Fruit fly (Drosophila melanogaster) S2 (cell line): ENCODE measurements around the gene mab-21.

Source experiments
- CG8478 ChIP-seq: fragments of >200 bp; optimal IDR thresholded peaks from 2 replicates; lab custom pipeline; 2018
- CTCF ChIP-seq, 2 experiments: fragments of >200 bp; optimal IDR thresholded peaks; 2 replicates each; lab custom pipeline; 2018

The mab-21 gene

DNA sequence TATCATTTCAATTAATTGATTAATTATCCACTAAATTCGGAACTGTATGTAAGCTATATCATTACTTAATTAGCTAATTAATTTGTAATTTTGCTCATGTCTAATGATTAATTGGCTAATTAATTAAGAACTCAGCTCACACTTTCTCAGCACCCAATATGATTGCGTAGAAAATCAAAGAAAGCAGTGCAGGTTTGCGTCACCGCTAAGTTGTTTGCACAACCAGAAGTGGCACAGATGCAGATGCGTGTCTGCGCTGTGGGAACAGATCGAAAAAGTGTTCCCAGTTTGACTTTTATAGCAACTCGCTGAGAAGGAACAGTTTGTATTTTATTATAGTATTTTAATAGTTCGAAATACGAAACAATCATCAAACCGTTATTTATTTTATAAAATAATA lies 20.8 kb downstream of the mab-21 start:
- TF ChIP-seq CG8478 (lab: Kevin White, UChicago): no peak
- TF ChIP-seq CTCF (optimal IDR thresholded peaks at IDR 0.05; lab: Kevin White, UChicago): peak; percentile 69 to 80

DNA sequence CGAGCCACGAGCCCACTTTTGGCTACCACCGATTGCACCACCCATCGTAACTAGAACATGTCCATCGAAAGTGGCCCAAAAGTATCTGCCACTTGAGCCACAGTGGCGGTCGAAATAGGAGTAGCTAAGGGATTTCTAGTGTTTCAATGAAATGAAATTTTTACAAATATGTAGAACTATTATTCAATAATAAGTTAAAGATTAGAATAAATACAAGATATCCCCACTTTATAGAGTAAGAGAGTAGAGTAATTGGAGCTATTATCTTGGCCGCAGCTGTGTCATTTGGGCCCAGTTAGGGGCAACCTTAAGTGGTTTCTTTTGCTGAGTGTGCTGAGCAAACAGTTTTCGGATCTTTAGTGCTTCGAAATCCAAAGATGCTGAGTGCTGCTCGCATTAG lies 23.6 kb downstream of the mab-21 start:
- TF ChIP-seq CTCF (optimal IDR thresholded peaks at IDR 0.05; lab: Kevin White, UChicago) (no peak), CG8478 (lab: Kevin White, UChicago) (no peak)

DNA sequence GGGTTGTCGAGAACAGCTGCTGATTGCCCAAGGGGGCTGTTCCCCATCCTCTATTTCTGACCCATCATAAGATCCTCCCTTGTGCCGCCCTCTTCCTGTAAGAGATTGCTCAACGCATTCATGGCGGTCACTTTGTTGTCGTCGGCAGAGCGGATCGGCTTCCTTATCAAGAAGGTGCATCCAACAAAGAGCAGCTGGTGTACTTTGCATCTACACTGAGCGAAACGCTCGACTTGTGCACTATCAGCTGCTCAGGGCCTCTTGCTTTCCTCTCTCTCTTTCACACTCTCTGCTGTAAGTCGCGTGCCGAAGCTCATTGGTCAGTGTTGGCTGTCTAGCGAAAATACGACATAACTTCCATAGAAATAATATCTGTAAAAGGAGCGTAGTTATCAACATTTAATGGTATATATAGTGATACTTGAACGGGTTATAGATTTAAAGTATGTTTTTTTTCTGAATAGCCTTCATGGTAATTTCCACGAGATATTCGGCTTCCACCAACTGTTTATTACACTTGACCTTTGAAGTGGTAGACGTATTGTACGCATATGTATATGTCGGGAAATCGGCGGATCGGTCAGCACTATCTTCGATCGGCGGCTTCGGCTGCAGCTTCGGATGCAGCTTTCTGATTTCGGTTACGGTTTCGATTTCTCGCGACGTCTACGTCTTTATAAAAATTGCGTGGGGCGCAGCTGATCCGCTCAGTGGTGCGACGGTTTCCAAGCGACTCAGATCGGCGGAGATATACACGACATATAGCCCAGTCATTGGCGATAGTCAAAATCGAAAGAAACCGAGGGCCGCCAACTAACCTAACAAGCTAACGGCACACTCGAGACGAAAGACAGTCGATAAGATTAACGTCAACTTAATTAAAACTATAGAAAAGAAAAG lies 24.6 kb downstream of the mab-21 start, which contains the start of gene CG5966:
CG5966 (plus strand) TSS at position 704 of the 900 bp plus-strand sequence.
- TF ChIP-seq CG8478 (lab: Kevin White, UChicago) (no peak), CTCF (optimal IDR thresholded peaks at IDR 0.05; lab: Kevin White, UChicago) (no peak)

DNA sequence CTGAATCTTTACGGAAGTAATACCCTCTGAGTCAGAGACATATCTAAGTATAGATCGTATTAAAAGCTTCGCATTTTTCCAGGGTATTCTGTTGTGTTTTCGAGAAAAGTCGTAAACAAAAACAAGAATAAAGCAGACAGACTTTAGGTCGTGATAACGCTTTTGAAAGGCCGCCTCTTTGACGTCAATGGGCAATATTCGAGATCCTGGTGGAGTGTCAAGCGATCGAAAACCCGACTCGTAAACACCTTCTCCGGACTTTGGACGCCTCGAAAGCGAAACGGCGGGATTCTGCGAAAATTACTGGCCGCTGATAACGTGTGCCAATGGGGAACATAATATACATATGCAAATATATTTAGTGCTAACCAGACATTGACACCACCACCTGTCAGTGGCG lies 25.6 kb downstream of the mab-21 start:
- TF ChIP-seq CTCF (optimal IDR thresholded peaks at IDR 0.05; lab: Kevin White, UChicago) (no peak), CG8478 (lab: Kevin White, UChicago) (no peak)

DNA sequence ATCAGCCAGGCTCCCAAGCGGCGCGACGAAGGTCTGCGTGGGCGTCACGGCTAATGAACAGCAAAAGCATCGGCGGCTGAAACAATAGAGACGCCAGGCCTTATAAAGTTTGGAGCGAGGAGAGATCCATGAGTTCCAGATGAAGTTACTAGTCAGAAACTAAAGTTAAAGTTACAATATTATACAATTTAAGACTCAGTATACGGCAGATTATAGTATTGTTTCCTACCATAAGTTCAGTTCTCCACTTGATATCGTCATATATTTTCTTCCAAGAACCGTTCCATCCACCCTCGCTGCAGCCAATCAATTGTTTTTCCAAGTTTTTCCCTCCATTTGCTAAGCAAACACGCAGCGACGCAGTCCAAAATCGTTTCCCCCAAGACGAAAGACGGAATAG lies 29.6 kb downstream of the mab-21 start:
- TF ChIP-seq CG8478 (lab: Kevin White, UChicago) (no peak), CTCF (optimal IDR thresholded peaks at IDR 0.05; lab: Kevin White, UChicago) (no peak)

DNA sequence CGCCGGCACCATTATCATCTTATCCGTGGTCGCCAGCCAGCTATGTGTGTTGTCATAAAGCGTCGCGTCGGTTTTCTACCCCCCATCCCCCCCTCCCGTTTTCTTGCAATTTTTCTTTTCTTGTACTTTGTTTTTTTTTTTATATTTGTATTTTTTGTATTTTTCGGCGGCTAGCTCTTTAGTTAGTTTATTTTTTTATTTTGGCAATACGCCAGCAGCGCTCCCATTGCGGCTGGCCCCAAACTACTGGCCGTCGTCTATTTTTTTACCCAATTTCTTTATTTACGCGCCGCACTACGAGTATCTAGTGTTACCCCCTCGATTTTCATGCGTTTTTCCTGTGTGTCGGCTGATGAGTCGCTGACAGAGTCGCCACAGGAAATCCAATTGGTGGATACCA lies 31.6 kb downstream of the mab-21 start:
- no peak for TF ChIP-seq CTCF (optimal IDR thresholded peaks at IDR 0.05; lab: Kevin White, UChicago)
- no peak for TF ChIP-seq CG8478 (lab: Kevin White, UChicago)

DNA sequence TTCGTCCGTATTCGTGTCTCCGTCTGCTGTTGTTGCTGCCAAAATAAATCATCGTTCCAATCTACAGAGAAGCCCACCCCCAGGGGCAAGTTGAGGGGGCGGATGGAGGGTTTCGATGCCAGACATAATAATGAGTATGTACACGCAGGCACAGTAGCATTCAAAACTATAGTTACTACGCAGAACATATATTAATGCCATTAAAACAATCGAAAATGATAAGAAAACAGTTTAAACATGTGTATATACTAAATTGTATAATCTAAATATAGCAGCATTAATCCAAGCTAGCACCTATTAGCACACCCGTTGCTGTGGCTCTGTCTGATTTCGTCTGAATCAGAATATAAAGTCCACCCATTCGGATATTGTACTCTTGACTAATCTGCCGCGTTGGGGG lies 32.1 kb downstream of the mab-21 start:
- TF ChIP-seq CG8478 (lab: Kevin White, UChicago) (no peak), CTCF (optimal IDR thresholded peaks at IDR 0.05; lab: Kevin White, UChicago) (no peak)

DNA sequence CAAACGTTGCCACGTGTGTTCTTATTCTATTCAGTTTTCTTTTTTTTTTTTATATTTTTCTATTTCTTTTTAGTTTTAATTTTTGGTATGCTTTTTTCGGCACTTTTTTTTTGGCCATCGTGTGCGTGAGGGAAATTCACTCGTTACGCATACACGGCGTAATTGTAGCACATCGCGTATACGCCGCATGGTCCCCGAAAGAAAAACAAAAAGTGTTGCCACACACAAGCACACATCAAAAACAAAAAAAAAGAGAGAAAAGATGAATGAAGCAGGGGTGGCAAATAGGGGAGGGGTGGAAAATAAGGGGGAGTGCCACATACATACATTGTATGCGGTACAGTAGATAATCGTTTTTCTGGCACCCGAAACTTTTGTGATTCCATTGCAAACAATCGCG lies 35.2 kb downstream of the mab-21 start:
- TF ChIP-seq CTCF (optimal IDR thresholded peaks at IDR 0.05; lab: Kevin White, UChicago) (no peak), CG8478 (lab: Kevin White, UChicago) (no peak)

DNA sequence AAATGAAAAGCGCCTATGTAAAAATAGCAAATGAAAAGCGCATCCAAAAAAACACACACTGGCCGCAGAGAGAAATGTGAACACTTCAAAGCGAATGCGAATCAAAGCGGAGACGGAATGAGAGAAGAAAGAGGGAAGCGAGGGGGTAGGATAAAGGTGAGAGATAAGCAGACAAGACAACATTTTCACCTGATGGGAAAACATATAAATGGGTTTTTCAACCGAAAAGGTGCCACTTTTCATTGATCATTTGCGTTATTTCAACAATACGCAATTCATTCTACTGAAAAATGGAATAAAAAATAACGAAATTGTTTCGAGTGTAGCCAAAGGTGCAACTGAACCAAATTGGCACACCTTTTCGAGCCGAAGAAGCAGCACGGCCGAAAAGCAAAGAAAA lies 35.9 kb downstream of the mab-21 start:
- TF ChIP-seq CG8478 (lab: Kevin White, UChicago) (no peak), CTCF (optimal IDR thresholded peaks at IDR 0.05; lab: Kevin White, UChicago) (no peak)

DNA sequence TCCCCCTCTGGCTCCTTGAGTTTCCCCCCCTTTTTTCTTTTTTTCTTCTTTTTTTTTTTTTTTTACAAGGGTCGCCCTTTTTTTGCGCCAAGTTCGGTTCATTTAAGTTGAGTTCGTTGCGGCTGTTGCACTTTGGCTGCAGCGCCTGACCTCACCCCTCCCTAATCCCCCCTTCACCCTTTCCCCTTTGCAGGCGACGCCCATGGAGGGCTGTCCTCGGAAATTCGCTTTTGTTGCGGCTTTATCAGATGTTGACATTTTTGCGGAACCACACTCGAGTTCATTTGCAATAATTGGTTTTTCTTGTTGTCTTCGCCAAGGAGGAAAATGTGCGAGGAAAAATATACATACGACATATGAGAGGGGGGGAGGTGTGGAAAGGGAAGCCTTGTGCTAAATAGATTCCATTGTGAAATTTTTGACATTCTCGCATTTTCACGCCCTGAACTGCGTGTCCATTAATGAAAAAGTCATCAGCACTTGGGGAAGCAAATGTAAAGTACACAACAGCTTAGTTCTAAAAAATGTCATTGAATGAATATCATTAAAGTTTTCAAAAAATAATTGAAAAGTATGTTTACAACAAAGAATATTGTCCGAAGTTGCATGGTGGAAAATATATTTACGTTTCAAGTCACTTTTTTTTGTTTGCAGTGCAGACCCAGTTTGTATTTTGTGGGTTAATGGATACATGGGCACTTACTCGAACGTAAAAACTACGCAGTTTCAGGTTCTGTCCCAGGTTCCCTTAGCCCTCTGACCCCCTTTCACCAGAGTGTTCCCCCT lies 38.4 kb downstream of the mab-21 start:
- TF ChIP-seq CG8478 (lab: Kevin White, UChicago) (no peak), CTCF (optimal IDR thresholded peaks at IDR 0.05; lab: Kevin White, UChicago) (no peak)

DNA sequence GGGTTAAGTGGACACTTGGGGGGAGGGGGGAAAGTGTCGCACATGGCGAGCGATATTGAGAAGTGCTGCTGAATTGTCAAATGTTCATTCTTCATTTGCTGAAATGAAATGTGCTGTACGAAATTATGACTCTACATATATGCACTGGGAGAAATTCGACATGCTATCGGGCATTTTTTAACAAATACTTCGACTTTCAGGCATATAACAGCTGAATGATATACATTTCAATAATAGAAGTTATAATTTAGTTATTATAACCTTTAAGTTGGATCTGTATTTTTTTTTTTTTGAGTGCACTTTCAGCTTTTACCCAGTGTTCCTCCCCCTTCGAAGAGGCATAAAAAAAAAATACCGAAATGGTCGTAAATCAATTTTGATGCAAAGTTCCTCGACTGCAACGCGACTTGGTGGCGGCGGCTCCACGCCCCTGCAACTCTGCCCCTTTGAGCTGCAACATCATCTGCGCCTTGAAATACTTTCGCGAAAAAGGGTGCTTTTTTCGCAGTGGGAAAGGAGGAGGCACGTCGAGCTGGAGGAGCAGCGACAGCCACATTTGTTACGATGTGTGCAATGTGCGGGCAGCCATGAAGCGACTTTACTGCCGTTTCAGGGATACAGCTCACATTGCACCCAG lies 39.5 kb downstream of the mab-21 start:
- TF ChIP-seq CTCF (optimal IDR thresholded peaks at IDR 0.05; lab: Kevin White, UChicago) (no peak), CG8478 (lab: Kevin White, UChicago) (no peak)

DNA sequence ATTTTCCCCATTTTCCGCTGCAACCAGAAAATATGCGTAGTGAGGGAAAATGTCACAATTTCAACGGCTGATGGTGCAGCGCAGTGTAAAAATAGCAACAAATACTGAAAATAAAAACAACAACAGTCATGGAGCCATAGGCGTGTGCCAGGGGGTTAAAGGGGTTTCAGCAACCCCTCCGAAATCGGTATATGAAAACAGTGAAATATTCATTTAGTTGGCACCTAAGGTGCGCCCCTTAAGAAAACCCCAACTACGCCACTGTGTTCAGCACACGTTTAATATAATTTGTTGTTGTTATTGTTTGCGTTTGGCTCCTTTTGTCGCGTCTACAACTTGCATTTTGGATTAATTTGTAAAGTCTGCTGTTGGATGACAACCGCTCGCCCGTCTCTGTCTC lies 41.0 kb downstream of the mab-21 start:
- TF ChIP-seq CTCF (optimal IDR thresholded peaks at IDR 0.05; lab: Kevin White, UChicago) (no peak), CG8478 (lab: Kevin White, UChicago) (no peak)

DNA sequence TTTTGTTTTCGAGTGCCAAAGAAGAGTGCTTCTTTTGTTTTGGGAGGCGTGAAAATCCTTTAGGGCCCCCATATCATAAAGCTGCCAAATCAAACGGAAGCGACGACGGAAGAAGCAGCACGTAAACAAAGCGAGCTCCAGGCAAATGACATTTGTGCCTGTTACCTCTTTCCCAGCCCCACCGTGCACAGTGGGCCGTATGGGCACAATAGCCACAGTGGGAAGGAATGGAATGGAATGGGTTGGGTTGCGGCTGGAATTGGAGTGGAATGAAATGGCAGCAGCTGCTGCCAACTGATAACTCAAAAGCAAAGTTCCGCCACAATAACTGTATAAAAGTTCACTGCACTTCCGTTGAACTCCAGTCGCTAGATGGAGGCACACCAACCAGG lies 42.3 kb downstream of the mab-21 start:
- TF ChIP-seq CTCF (optimal IDR thresholded peaks at IDR 0.05; lab: Kevin White, UChicago) (no peak), CG8478 (lab: Kevin White, UChicago) (no peak)

DNA sequence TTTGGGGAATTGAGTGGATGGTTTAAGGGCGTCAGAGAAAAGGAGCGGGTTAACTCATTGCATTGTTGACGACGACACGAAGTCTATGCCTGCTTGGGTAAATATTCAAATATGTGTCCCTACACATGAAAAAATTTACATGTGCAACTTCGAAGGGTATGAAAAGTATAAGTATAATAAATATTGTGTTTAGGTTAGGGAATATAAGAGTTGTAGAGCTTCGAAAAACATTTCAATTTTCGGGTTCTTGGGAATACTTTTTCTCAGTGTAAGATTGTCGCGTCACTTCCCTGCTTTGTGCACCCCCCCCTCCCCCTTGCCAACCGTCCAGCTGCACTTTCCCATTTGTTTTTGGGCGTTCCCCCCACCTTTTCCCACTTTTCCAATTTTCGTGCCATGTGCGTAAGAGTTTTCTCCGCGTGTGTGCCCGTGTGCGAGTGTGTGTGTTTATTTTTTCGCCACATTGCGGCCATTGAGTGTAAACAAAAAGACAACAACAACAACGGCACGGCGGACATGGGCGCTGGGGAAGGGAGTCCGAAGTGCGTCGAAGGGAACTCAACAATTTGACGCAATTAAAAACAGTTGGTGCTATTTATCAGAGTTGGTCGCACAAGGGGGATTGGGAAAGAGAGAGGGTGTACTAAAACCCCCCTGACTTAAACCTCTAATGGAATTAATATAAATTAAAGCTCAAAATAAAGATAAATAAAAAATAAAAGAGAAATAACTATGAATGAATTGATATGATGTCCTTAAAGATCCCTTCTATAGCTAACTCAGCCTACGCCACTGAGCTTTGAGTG lies 42.9 kb downstream of the mab-21 start:
- TF ChIP-seq CTCF (optimal IDR thresholded peaks at IDR 0.05; lab: Kevin White, UChicago) (no peak), CG8478 (lab: Kevin White, UChicago) (no peak)
